Worm (Caenorhabditis elegans) whole organism, L3 larva: ENCODE data around the gene B0334.10.
A peak's percentile ranks its signal among the peaks of the same experiment; 100 is the strongest.

Experiments
- R02D3.7 ChIP-seq: fragments of 150-350 bp; optimal IDR thresholded peaks from 2 replicates; lab custom pipeline; 2014; ENCODE audit warnings: missing biosample characterization, missing genetic modification characterization
- aly-2 ChIP-seq: fragments of 150-350 bp; optimal IDR thresholded peaks from 2 replicates; lab custom pipeline; 2014; ENCODE audit warnings: missing biosample characterization, missing genetic modification characterization
- daf-12 ChIP-seq: fragments of 150-350 bp; optimal IDR thresholded peaks from 2 replicates; lab custom pipeline; 2014; ENCODE audit warnings: missing biosample characterization, missing genetic modification reagents, missing genetic modification characterization
- fos-1 ChIP-seq: fragments of 150-350 bp; optimal IDR thresholded peaks from 2 replicates; lab custom pipeline; 2014; ENCODE audit warnings: missing biosample characterization, missing genetic modification characterization
- lin-15B ChIP-seq: fragments of 150-350 bp; optimal IDR thresholded peaks from 2 replicates; lab custom pipeline; 2014; ENCODE audit warnings: missing biosample characterization, missing genetic modification characterization
- mdl-1 ChIP-seq: fragments of 150-350 bp; optimal IDR thresholded peaks from 2 replicates; lab custom pipeline; 2014; ENCODE audit warnings: missing biosample characterization, missing genetic modification characterization
- nfya-1 ChIP-seq: sonication (generic microtip); optimal IDR thresholded peaks from 2 replicates; lab custom pipeline; 2017; ENCODE audit warnings: missing genetic modification characterization, mild to moderate bottlenecking, missing compliant biosample characterization, antibody characterized with exemption, moderate library complexity; ENCODE audit not compliant: insufficient read depth
- nhr-11 ChIP-seq: fragments of 150-350 bp; optimal IDR thresholded peaks from 2 replicates; lab custom pipeline; 2014; ENCODE audit warnings: missing biosample characterization, missing genetic modification characterization
- nhr-12 ChIP-seq: fragments of 150-350 bp; optimal IDR thresholded peaks from 2 replicates; lab custom pipeline; 2014; ENCODE audit warnings: missing biosample characterization, missing genetic modification characterization
- nhr-23 ChIP-seq: fragments of 150-350 bp; optimal IDR thresholded peaks from 2 replicates; lab custom pipeline; 2014; ENCODE audit warnings: missing biosample characterization, missing genetic modification reagents, missing genetic modification characterization
- nhr-237 ChIP-seq: fragments of 150-350 bp; optimal IDR thresholded peaks from 2 replicates; lab custom pipeline; 2014; ENCODE audit warnings: missing biosample characterization, missing genetic modification characterization
- zag-1 ChIP-seq: fragments of 150-350 bp; optimal IDR thresholded peaks from 2 replicates; lab custom pipeline; 2014; ENCODE audit warnings: missing biosample characterization, missing genetic modification characterization

ce11 chrII:11469574-11470108 is 48.6 kb upstream of the B0334.10 start, which contains the start of gene cisd-1:
- TF ChIP-seq zag-1 (tag; lab: Kevin White, UChicago) (no peak), nfya-1 (tag; lab: Kevin White, UChicago) (peak; percentile 21), mdl-1 (tag; lab: Kevin White, UChicago) (no peak), lin-15B (tag; lab: Kevin White, UChicago) (no peak), fos-1 (tag; lab: Kevin White, UChicago) (no peak), daf-12 (no peak), R02D3.7 (tag; lab: Kevin White, UChicago) (no peak), nhr-12 (tag; lab: Kevin White, UChicago) (no peak), nhr-11 (tag; lab: Kevin White, UChicago) (no peak), aly-2 (tag; lab: Kevin White, UChicago) (no peak), nhr-23 (tag; lab: Kevin White, UChicago) (no peak), nhr-237 (tag; lab: Kevin White, UChicago) (no peak)
